Fruit fly (Drosophila melanogaster) whole organism, embryonic: ENCODE measurements around the gene CG15725.
A peak's percentile ranks its signal among the peaks of the same experiment; 100 is the strongest.

Source experiments
- Atf3 ChIP-seq: fragments of 200-800 bp; sonication (Bioruptor generic); optimal IDR thresholded peaks from 3 replicates; lab custom pipeline; 2016; ENCODE audit warnings: missing biosample characterization, missing genetic modification characterization
- Bdp1 ChIP-seq: fragments of 200-800 bp; sonication (Bioruptor generic); optimal IDR thresholded peaks from 3 replicates; lab custom pipeline; 2016; ENCODE audit warnings: missing biosample characterization, missing genetic modification characterization
- CG10431 ChIP-seq: fragments of 200-800 bp; sonication (Bioruptor generic); optimal IDR thresholded peaks from 3 replicates; lab custom pipeline; 2018; ENCODE audit warnings: missing biosample characterization, mild to moderate bottlenecking, missing genetic modification characterization
- CG11456 ChIP-seq: fragments of 200-800 bp; sonication (Bioruptor generic); IDR thresholded peaks from 3 replicates; pipeline ENCODE4 v1.3.6; 2022; ENCODE audit warnings: missing biosample characterization, missing genetic modification characterization
- CG11723 ChIP-seq: fragments of 200-800 bp; sonication (Bioruptor generic); optimal IDR thresholded peaks from 2 replicates; lab custom pipeline; 2017; ENCODE audit warnings: missing biosample characterization, mild to moderate bottlenecking, missing genetic modification characterization
- CG12071 ChIP-seq: fragments of 200-800 bp; sonication (Bioruptor generic); optimal IDR thresholded peaks from 3 replicates; lab custom pipeline; 2018; ENCODE audit warnings: missing biosample characterization, mild to moderate bottlenecking, missing genetic modification characterization
- CG13894 ChIP-seq: fragments of 200-800 bp; sonication (Bioruptor generic); optimal IDR thresholded peaks from 3 replicates; lab custom pipeline; 2018; ENCODE audit warnings: missing biosample characterization, mild to moderate bottlenecking, missing genetic modification characterization, moderate library complexity
- CG14860 ChIP-seq: fragments of 200-800 bp; sonication (Bioruptor generic); IDR thresholded peaks from 3 replicates; pipeline ENCODE4 v1.3.6; 2022; ENCODE audit warnings: missing biosample characterization, missing genetic modification characterization; ENCODE audit not compliant: partially characterized antibody
- CG1603 ChIP-seq: fragments of 200-800 bp; sonication (Bioruptor generic); optimal IDR thresholded peaks from 2 replicates; lab custom pipeline; 2019; ENCODE audit warnings: missing biosample characterization, mild to moderate bottlenecking, missing genetic modification characterization, moderate library complexity
- CG16863 ChIP-seq: fragments of 200-800 bp; sonication (Bioruptor generic); optimal IDR thresholded peaks from 3 replicates; lab custom pipeline; 2016; ENCODE audit warnings: missing biosample characterization, missing genetic modification characterization
- CG2875 ChIP-seq: fragments of 200-800 bp; sonication (Bioruptor generic); optimal IDR thresholded peaks from 2 replicates; lab custom pipeline; 2017; ENCODE audit warnings: missing biosample characterization, mild to moderate bottlenecking, missing genetic modification characterization, missing genetic modification reagents
- CG33213 ChIP-seq: fragments of 200-800 bp; sonication (Bioruptor generic); optimal IDR thresholded peaks from 3 replicates; lab custom pipeline; 2016; ENCODE audit warnings: missing biosample characterization, missing genetic modification characterization
- CG34224 ChIP-seq: fragments of 200-800 bp; sonication (Bioruptor generic); IDR thresholded peaks from 3 replicates; pipeline ENCODE4 v1.3.6; 2022; ENCODE audit warnings: missing biosample characterization, missing genetic modification characterization; ENCODE audit not compliant: partially characterized antibody
- CG3847 ChIP-seq: fragments of 200-800 bp; sonication (Bioruptor generic); IDR thresholded peaks from 2 replicates; pipeline ENCODE4 v1.3.6; 2022; ENCODE audit warnings: missing biosample characterization, missing genetic modification characterization
- CG3995 ChIP-seq: fragments of 200-800 bp; sonication (Bioruptor generic); optimal IDR thresholded peaks from 3 replicates; lab custom pipeline; 2016; ENCODE audit warnings: missing biosample characterization, missing genetic modification characterization
- CG4328 ChIP-seq: fragments of 200-800 bp; sonication (Bioruptor generic); optimal IDR thresholded peaks from 3 replicates; lab custom pipeline; 2017; ENCODE audit warnings: missing biosample characterization, missing genetic modification reagents, missing genetic modification characterization
- CG4404 ChIP-seq: fragments of 200-800 bp; sonication (Bioruptor generic); IDR thresholded peaks from 2 replicates; pipeline ENCODE4 v1.3.6; 2022; ENCODE audit warnings: missing biosample characterization, missing genetic modification characterization
- CG6765 ChIP-seq: fragments of 200-800 bp; sonication (Bioruptor generic); optimal IDR thresholded peaks from 3 replicates; lab custom pipeline; 2017; ENCODE audit warnings: missing biosample characterization, mild to moderate bottlenecking, missing genetic modification characterization
- CG7271 ChIP-seq: fragments of 200-800 bp; sonication (Bioruptor generic); optimal IDR thresholded peaks from 2 replicates; lab custom pipeline; 2018; ENCODE audit warnings: missing biosample characterization, mild to moderate bottlenecking, missing genetic modification characterization, moderate library complexity
- CG7372 ChIP-seq: fragments of 200-800 bp; sonication (Bioruptor generic); IDR thresholded peaks from 2 replicates; pipeline ENCODE4 v1.3.6; 2022; ENCODE audit warnings: missing biosample characterization, missing genetic modification characterization
- CG9876 ChIP-seq: fragments of 200-800 bp; sonication (Bioruptor generic); optimal IDR thresholded peaks from 2 replicates; lab custom pipeline; 2016; ENCODE audit warnings: missing biosample characterization, missing genetic modification characterization
- CoRest ChIP-seq: fragments of 200-800 bp; sonication (Bioruptor generic); optimal IDR thresholded peaks from 3 replicates; lab custom pipeline; 2018; ENCODE audit warnings: missing biosample characterization, mild to moderate bottlenecking, missing genetic modification characterization, moderate library complexity
- Drgx ChIP-seq: fragments of 200-800 bp; sonication (Bioruptor generic); IDR thresholded peaks from 2 replicates; pipeline ENCODE4 v1.3.6; 2022; ENCODE audit warnings: missing biosample characterization, missing genetic modification characterization
- Hmx ChIP-seq: fragments of 200-800 bp; sonication (Bioruptor generic); optimal IDR thresholded peaks from 2 replicates; lab custom pipeline; 2016; ENCODE audit warnings: missing biosample characterization, missing genetic modification characterization
- Hr51 ChIP-seq, 2 experiments: fragments of 200-800 bp; sonication (Bioruptor generic); optimal IDR thresholded peaks; 2 replicates in 1 of 2; 3 replicates in 1 of 2; lab custom pipeline; 2016 to 2018; ENCODE audit warnings: missing biosample characterization in 2 of 2, missing genetic modification characterization in 2 of 2, mild to moderate bottlenecking in 1 of 2, moderate library complexity in 1 of 2
- Myb ChIP-seq: fragments of 200-800 bp; sonication (Bioruptor generic); optimal IDR thresholded peaks from 2 replicates; lab custom pipeline; 2016; ENCODE audit warnings: missing biosample characterization, missing genetic modification characterization
- NC2β ChIP-seq: fragments of 200-800 bp; sonication (Bioruptor generic); optimal IDR thresholded peaks from 2 replicates; lab custom pipeline; 2016; ENCODE audit warnings: missing biosample characterization, missing genetic modification characterization
- Neu2 ChIP-seq: fragments of 200-800 bp; sonication (Bioruptor generic); optimal IDR thresholded peaks from 3 replicates; lab custom pipeline; 2016; ENCODE audit warnings: missing biosample characterization, missing genetic modification characterization, borderline replicate concordance
- Xbp1 ChIP-seq: fragments of 200-800 bp; sonication (Bioruptor generic); optimal IDR thresholded peaks from 3 replicates; lab custom pipeline; 2016; ENCODE audit warnings: missing biosample characterization, mild to moderate bottlenecking, missing genetic modification characterization
- br ChIP-seq: fragments of >200 bp; optimal IDR thresholded peaks from 2 replicates; lab custom pipeline; 2017
- chinmo ChIP-seq: fragments of 200-800 bp; sonication (Bioruptor generic); IDR thresholded peaks from 4 replicates; pipeline ENCODE4 v1.3.6; 2022; ENCODE audit warnings: missing biosample characterization, missing genetic modification characterization; ENCODE audit not compliant: partially characterized antibody
- dati ChIP-seq: fragments of 200-800 bp; sonication (Bioruptor generic); IDR thresholded peaks from 2 replicates; pipeline ENCODE4 v1.3.6; 2022; ENCODE audit warnings: missing biosample characterization, missing genetic modification characterization
- en ChIP-seq: fragments of 200-800 bp; sonication (Bioruptor generic); optimal IDR thresholded peaks from 2 replicates; lab custom pipeline; 2016; ENCODE audit warnings: missing biosample characterization, missing genetic modification characterization
- exex ChIP-seq: fragments of 200-800 bp; sonication (Bioruptor generic); optimal IDR thresholded peaks from 4 replicates; lab custom pipeline; 2018; ENCODE audit warnings: missing biosample characterization, mild to moderate bottlenecking, missing genetic modification characterization, moderate library complexity
- eyg ChIP-seq: fragments of 200-800 bp; sonication (Bioruptor generic); optimal IDR thresholded peaks from 3 replicates; lab custom pipeline; 2016; ENCODE audit warnings: missing biosample characterization, missing genetic modification characterization
- gcm2 ChIP-seq: fragments of 200-800 bp; sonication (Bioruptor generic); optimal IDR thresholded peaks from 2 replicates; lab custom pipeline; 2016; ENCODE audit warnings: missing biosample characterization, missing genetic modification characterization
- grau ChIP-seq: fragments of 200-800 bp; optimal IDR thresholded peaks from 3 replicates; lab custom pipeline; 2019; ENCODE audit warnings: missing biosample characterization, mild to moderate bottlenecking, missing genetic modification characterization, moderate library complexity
- jing ChIP-seq: fragments of 200-800 bp; sonication (Bioruptor generic); optimal IDR thresholded peaks from 2 replicates; lab custom pipeline; 2018; ENCODE audit warnings: missing biosample characterization, mild to moderate bottlenecking, missing genetic modification characterization
- lab ChIP-seq: fragments of 200-800 bp; sonication (Bioruptor generic); optimal IDR thresholded peaks from 3 replicates; lab custom pipeline; 2017; ENCODE audit warnings: missing biosample characterization, missing genetic modification characterization, mild to moderate bottlenecking, moderate library complexity, missing genetic modification reagents
- onecut ChIP-seq: fragments of 200-800 bp; sonication (Bioruptor generic); IDR thresholded peaks from 2 replicates; pipeline ENCODE4 v1.3.6; 2022; ENCODE audit warnings: missing biosample characterization, missing genetic modification characterization
- prd ChIP-seq, 3 experiments: fragments of >200 bp in 2 of 3; fragments of 200-800 bp in 1 of 3; sonication (Bioruptor generic) in 1 of 3; optimal IDR thresholded peaks in 2 of 3; IDR thresholded peaks in 1 of 3; 2 replicates in 2 of 3; 3 replicates in 1 of 3; pipeline versions ENCODE4 v1.3.6 to Lab custom; 2017 to 2022; ENCODE audit warnings: missing biosample characterization in 1 of 3, missing genetic modification characterization in 1 of 3
- repo ChIP-seq: fragments of 200-800 bp; sonication (Bioruptor generic); optimal IDR thresholded peaks from 2 replicates; lab custom pipeline; 2016; ENCODE audit warnings: missing biosample characterization, missing genetic modification characterization
- run ChIP-seq: fragments of 200-800 bp; sonication (Bioruptor generic); optimal IDR thresholded peaks from 3 replicates; lab custom pipeline; 2018; ENCODE audit warnings: missing biosample characterization, mild to moderate bottlenecking, missing genetic modification characterization
- sima ChIP-seq: fragments of 200-800 bp; sonication (Bioruptor generic); optimal IDR thresholded peaks from 2 replicates; lab custom pipeline; 2016; ENCODE audit warnings: missing biosample characterization, missing genetic modification characterization
- sob ChIP-seq: fragments of 200-800 bp; sonication (Bioruptor generic); IDR thresholded peaks from 2 replicates; pipeline ENCODE4 v1.3.6; 2022; ENCODE audit warnings: missing biosample characterization, missing genetic modification characterization
- sqz ChIP-seq: fragments of 200-800 bp; sonication (Bioruptor generic); optimal IDR thresholded peaks from 3 replicates; lab custom pipeline; 2018; ENCODE audit warnings: missing biosample characterization, mild to moderate bottlenecking, missing genetic modification characterization
- stwl ChIP-seq: fragments of 200-800 bp; sonication (Bioruptor generic); optimal IDR thresholded peaks from 3 replicates; lab custom pipeline; 2018; ENCODE audit warnings: missing biosample characterization, mild to moderate bottlenecking, missing genetic modification characterization, moderate library complexity
- tup ChIP-seq: fragments of 200-800 bp; sonication (Bioruptor generic); optimal IDR thresholded peaks from 2 replicates; lab custom pipeline; 2016; ENCODE audit warnings: missing biosample characterization, mild to moderate bottlenecking, missing genetic modification characterization, moderate library complexity
- vfl ChIP-seq: fragments of 200-800 bp; sonication (Bioruptor generic); optimal IDR thresholded peaks from 2 replicates; lab custom pipeline; 2016; ENCODE audit warnings: missing biosample characterization, missing genetic modification characterization

The CG15725 gene

dm6 chrX:12754348-12754733 is 48.7 kb downstream of the CG15725 start (continued):
- peak; percentile 81 for TF ChIP-seq dati (GFP tag; lab: Robert Waterston, UW)
- TF ChIP-seq CG9876 = peak; percentile 29
- no peak for TF ChIP-seq CG10431 (GFP tag; lab: Kevin White, UChicago)
- TF ChIP-seq CG14860 (GFP tag; lab: Robert Waterston, UW) = no peak
- no peak for TF ChIP-seq chinmo (GFP tag; lab: Robert Waterston, UW)
- TF ChIP-seq Atf3 (GFP tag; lab: Kevin White, UChicago) = peak; percentile 69
- TF ChIP-seq CG33213 (GFP tag; lab: Kevin White, UChicago) = peak; percentile 81
- TF ChIP-seq exex (tag; lab: Kevin White, UChicago) = peak; percentile 29
- peak; percentile 11 for TF ChIP-seq CG4328 (GFP tag; lab: Kevin White, UChicago)
- peak; percentile 54 for TF ChIP-seq NC2β (GFP tag; lab: Kevin White, UChicago)
- TF ChIP-seq sob (GFP tag; lab: Robert Waterston, UW) = peak; percentile 96
- TF ChIP-seq CG34224 (GFP tag; lab: Robert Waterston, UW) = no peak
- peak; percentile 52 for TF ChIP-seq en (GFP tag; lab: Kevin White, UChicago)
- TF ChIP-seq CG4404 (GFP tag; lab: Robert Waterston, UW) = peak; percentile 91
- peak; percentile 83 for TF ChIP-seq vfl (GFP tag; lab: Kevin White, UChicago)
- TF ChIP-seq Neu2 (GFP tag; lab: Kevin White, UChicago) = peak; percentile 27
- TF ChIP-seq onecut = peak; percentile 72
- peak; percentile 74 for TF ChIP-seq CG12071
- TF ChIP-seq grau (tag; lab: Kevin White, UChicago) = peak; percentile 99
- TF ChIP-seq br (lab: Kevin White, UChicago) = no peak
- peak; percentile 99 for TF ChIP-seq Drgx (GFP tag; lab: Robert Waterston, UW)
- peak; percentile 96 for TF ChIP-seq CG3847 (GFP tag; lab: Robert Waterston, UW)
- peak; percentile 97 for TF ChIP-seq CG11456
- TF ChIP-seq CG1603 (tag; lab: Kevin White, UChicago) = peak; percentile 90
- peak; percentile 97 for TF ChIP-seq lab
- TF ChIP-seq repo (GFP tag; lab: Kevin White, UChicago) = peak; percentile 43

DNA sequence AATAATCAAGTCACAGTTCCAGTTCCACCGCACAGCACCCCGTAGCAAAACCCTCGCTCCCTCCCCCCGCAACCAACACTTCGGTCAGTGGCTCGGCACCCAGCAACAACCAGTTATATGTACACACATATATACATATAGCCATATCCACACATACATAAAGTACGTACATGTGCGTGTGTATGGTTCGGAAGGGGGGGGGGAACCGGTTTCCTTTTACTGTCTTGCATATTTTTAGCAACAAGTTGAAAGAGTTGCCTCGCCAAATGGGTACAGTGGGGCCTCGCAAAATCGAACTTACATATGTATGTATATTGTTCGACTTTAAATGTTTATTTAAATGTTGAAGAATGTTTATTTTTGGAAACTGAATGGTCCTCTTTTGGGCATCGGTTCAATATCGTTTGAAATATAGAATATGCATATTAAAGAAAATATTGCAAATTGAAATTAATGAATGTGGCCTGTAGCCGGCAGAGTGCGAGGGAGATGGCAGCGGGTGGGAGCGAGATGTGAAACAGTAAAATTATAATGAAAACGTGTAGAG is 49.4 kb downstream of the CG15725 start:
- TF ChIP-seq CG11723 (GFP tag; lab: Kevin White, UChicago) = peak; percentile 39
- TF ChIP-seq stwl = no peak
- TF ChIP-seq CG7271 (tag; lab: Kevin White, UChicago) = no peak
- TF ChIP-seq Hr51 (GFP tag; optimal IDR thresholded peaks at IDR 0.05; lab: Kevin White, UChicago) = peak; percentile 58 to 75
- TF ChIP-seq CG2875 (GFP tag; lab: Kevin White, UChicago) = peak; percentile 3
- TF ChIP-seq Bdp1 (GFP tag; lab: Kevin White, UChicago) = peak; percentile 11
- peak; percentile 30 for TF ChIP-seq CG16863 (GFP tag; lab: Kevin White, UChicago)
- TF ChIP-seq CoRest (tag; lab: Kevin White, UChicago) = peak; percentile 79
- TF ChIP-seq CG13894 (tag; lab: Kevin White, UChicago) = peak; percentile 85
- peak; percentile 46 for TF ChIP-seq Myb (GFP tag; lab: Kevin White, UChicago)
- TF ChIP-seq sima (GFP tag; lab: Kevin White, UChicago) = peak; percentile 25
- TF ChIP-seq eyg (GFP tag; lab: Kevin White, UChicago) = no peak
- TF ChIP-seq sqz = peak; percentile 50
- no peak for TF ChIP-seq CG14860 (GFP tag; lab: Robert Waterston, UW)
- TF ChIP-seq run (tag; lab: Kevin White, UChicago) = no peak
- peak; percentile 34 for TF ChIP-seq CG3995 (GFP tag; lab: Kevin White, UChicago)
- peak; percentile 35 for TF ChIP-seq Hmx (GFP tag; lab: Kevin White, UChicago)
- peak; percentile 55 for TF ChIP-seq Xbp1 (GFP tag; lab: Kevin White, UChicago)
- no peak for TF ChIP-seq prd (optimal IDR thresholded peaks at IDR 0.05; lab: Kevin White, UChicago)
- peak; percentile 81; the same call in 2 of the 3 replicates for TF ChIP-seq prd (GFP tag; IDR thresholded peaks at IDR 0.05; lab: Robert Waterston, UW)
- TF ChIP-seq tup (GFP tag; lab: Kevin White, UChicago) = peak; percentile 50
- peak; percentile 27 for TF ChIP-seq jing (GFP tag; lab: Kevin White, UChicago)
- no peak for TF ChIP-seq gcm2 (GFP tag; lab: Kevin White, UChicago)
- peak; percentile 69 for TF ChIP-seq CG6765 (GFP tag; lab: Kevin White, UChicago)
- TF ChIP-seq CG11456 = peak; percentile 80; the same call in 2 of the 3 replicates
- TF ChIP-seq CG7372 (GFP tag; lab: Robert Waterston, UW) = peak; percentile 66
